Worm (Caenorhabditis elegans) whole organism, L1 larva: ENCODE results near the gene nlp-53.
A peak's percentile ranks its signal among the peaks of the same experiment; 100 is the strongest.

Source experiments
- C04F5.9 ChIP-seq: sonication (generic microtip); optimal IDR thresholded peaks from 2 replicates; lab custom pipeline; 2016; ENCODE audit warnings: missing genetic modification characterization, missing compliant biosample characterization
- C34B4.2 ChIP-seq: sonication (generic microtip); optimal IDR thresholded peaks from 2 replicates; lab custom pipeline; 2017; ENCODE audit warnings: mild to moderate bottlenecking, missing genetic modification characterization, missing compliant biosample characterization
- F16B12.6 ChIP-seq: fragments of 150-350 bp; optimal IDR thresholded peaks from 2 replicates; lab custom pipeline; 2014; ENCODE audit warnings: missing biosample characterization, missing genetic modification characterization
- Y116A8C.19 ChIP-seq: sonication (generic microtip); optimal IDR thresholded peaks from 2 replicates; lab custom pipeline; 2016; ENCODE audit warnings: missing compliant biosample characterization, missing genetic modification characterization, borderline replicate concordance
- alr-1 ChIP-seq: fragments of 200-800 bp; sonication (Bioruptor generic); optimal IDR thresholded peaks from 2 replicates; lab custom pipeline; 2018; ENCODE audit warnings: borderline replicate concordance, mild to moderate bottlenecking, missing genetic modification characterization, missing compliant biosample characterization
- aly-2 ChIP-seq: fragments of 150-350 bp; optimal IDR thresholded peaks from 2 replicates; lab custom pipeline; 2014; ENCODE audit warnings: missing biosample characterization, missing genetic modification characterization
- ceh-63 ChIP-seq: fragments of 200-800 bp; sonication (Bioruptor generic); optimal IDR thresholded peaks from 2 replicates; lab custom pipeline; 2018; ENCODE audit warnings: mild to moderate bottlenecking, missing genetic modification characterization, missing compliant biosample characterization
- ceh-88 ChIP-seq: fragments of 200-800 bp; sonication (Bioruptor generic); IDR thresholded peaks from 2 replicates; pipeline ENCODE4 v1.3.6; 2022; ENCODE audit warnings: missing genetic modification characterization, missing compliant biosample characterization
- ceh-90 ChIP-seq: sonication (generic microtip); optimal IDR thresholded peaks from 2 replicates; lab custom pipeline; 2016; ENCODE audit warnings: missing genetic modification characterization, missing compliant biosample characterization
- dsc-1 ChIP-seq: sonication (generic microtip); optimal IDR thresholded peaks from 2 replicates; lab custom pipeline; 2016; ENCODE audit warnings: mild to moderate bottlenecking, missing genetic modification characterization, missing compliant biosample characterization
- efl-1 ChIP-seq, 4 experiments: fragments of 150-350 bp; optimal IDR thresholded peaks in 3 of 4; peaks in 1 of 4; 1 replicate in 1 of 4; 2 replicates in 3 of 4; lab custom pipeline; 2014; ENCODE audit warnings: missing biosample characterization in 2 of 4, missing genetic modification characterization in 2 of 4, missing genetic modification reagents in 2 of 4
- egl-13 ChIP-seq: sonication (generic microtip); optimal IDR thresholded peaks from 2 replicates; lab custom pipeline; 2016; ENCODE audit warnings: missing genotype, missing genetic modification reagents, missing genetic modification characterization, missing compliant biosample characterization
- egl-27 ChIP-seq, 2 experiments: fragments of 150-350 bp in 1 of 2; sonication (generic microtip); optimal IDR thresholded peaks; 3 replicates each; lab custom pipeline; 2017 to 2018; ENCODE audit warnings: missing biosample characterization in 2 of 2, missing genetic modification characterization in 2 of 2, missing genetic modification reagents in 2 of 2
- elt-2 ChIP-seq: sonication (generic microtip); optimal IDR thresholded peaks from 2 replicates; lab custom pipeline; 2016; ENCODE audit warnings: missing genetic modification characterization, mild to moderate bottlenecking, inconsistent platforms, missing compliant biosample characterization, missing genetic modification reagents
- fkh-4 ChIP-seq: sonication (generic microtip); optimal IDR thresholded peaks from 2 replicates; lab custom pipeline; 2016; ENCODE audit warnings: missing compliant biosample characterization, missing genetic modification characterization, borderline replicate concordance
- fkh-8 ChIP-seq: sonication (generic microtip); optimal IDR thresholded peaks from 2 replicates; lab custom pipeline; 2016; ENCODE audit warnings: mild to moderate bottlenecking, missing genetic modification characterization, missing compliant biosample characterization
- fos-1 ChIP-seq: fragments of 150-350 bp; optimal IDR thresholded peaks from 2 replicates; lab custom pipeline; 2014; ENCODE audit warnings: missing biosample characterization, missing genetic modification characterization
- grh-1 ChIP-seq: fragments of 200-800 bp; sonication (Bioruptor generic); IDR thresholded peaks from 2 replicates; pipeline ENCODE4 v1.3.6; 2022; ENCODE audit warnings: missing genetic modification reagents, missing genetic modification characterization, missing compliant biosample characterization
- hlh-4 ChIP-seq: sonication (generic microtip); optimal IDR thresholded peaks from 2 replicates; lab custom pipeline; 2016; ENCODE audit warnings: mild to moderate bottlenecking, missing genetic modification characterization, missing compliant biosample characterization
- hpl-2 ChIP-seq: fragments of 150-350 bp; optimal IDR thresholded peaks from 2 replicates; lab custom pipeline; 2014; ENCODE audit warnings: missing biosample characterization, missing genetic modification reagents, missing genetic modification characterization
- irx-1 ChIP-seq: sonication (generic microtip); optimal IDR thresholded peaks from 2 replicates; lab custom pipeline; 2016; ENCODE audit warnings: missing genetic modification characterization, missing compliant biosample characterization
- isw-1 ChIP-seq: fragments of 200-800 bp; sonication (Bioruptor generic); IDR thresholded peaks from 2 replicates; pipeline ENCODE4 v1.3.6; 2022; ENCODE audit warnings: missing genetic modification characterization, missing compliant biosample characterization
- lin-13 ChIP-seq: fragments of 150-350 bp; optimal IDR thresholded peaks from 2 replicates; lab custom pipeline; 2014; ENCODE audit warnings: missing biosample characterization, missing genetic modification reagents, missing genetic modification characterization
- lin-14 ChIP-seq: fragments of 200-800 bp; sonication (Bioruptor generic); optimal IDR thresholded peaks from 2 replicates; lab custom pipeline; 2018; ENCODE audit warnings: mild to moderate bottlenecking, missing genetic modification characterization, moderate library complexity, missing compliant biosample characterization
- lin-15B ChIP-seq: fragments of 150-350 bp; sonication (generic microtip); optimal IDR thresholded peaks from 3 replicates; lab custom pipeline; 2014; ENCODE audit warnings: missing biosample characterization, missing genetic modification characterization
- lin-35 ChIP-seq, 2 experiments: fragments of 150-350 bp; optimal IDR thresholded peaks; 2 replicates each; lab custom pipeline; 2014; ENCODE audit warnings: missing biosample characterization in 2 of 2, missing genetic modification characterization in 2 of 2, missing genetic modification reagents in 2 of 2
- lin-39 ChIP-seq: fragments of 150-350 bp; optimal IDR thresholded peaks from 2 replicates; lab custom pipeline; 2014; ENCODE audit warnings: missing biosample characterization, missing genetic modification reagents, missing genetic modification characterization
- lir-3 ChIP-seq: sonication (generic microtip); optimal IDR thresholded peaks from 2 replicates; lab custom pipeline; 2016; ENCODE audit warnings: mild to moderate bottlenecking, missing genetic modification characterization, moderate library complexity, missing compliant biosample characterization; ENCODE audit not compliant: poor library complexity
- mab-9 ChIP-seq: fragments of 200-800 bp; sonication (Bioruptor generic); IDR thresholded peaks from 2 replicates; pipeline ENCODE4 v1.3.6; 2022; ENCODE audit warnings: missing genetic modification reagents, missing genetic modification characterization, missing compliant biosample characterization
- mdl-1 ChIP-seq, 2 experiments: fragments of 150-350 bp; optimal IDR thresholded peaks; 2 replicates each; lab custom pipeline; 2014 to 2017; ENCODE audit warnings: missing biosample characterization in 2 of 2, missing genetic modification characterization in 2 of 2, inconsistent platforms in 1 of 2
- mef-2 ChIP-seq: fragments of 150-350 bp; optimal IDR thresholded peaks from 2 replicates; lab custom pipeline; 2014; ENCODE audit warnings: missing biosample characterization, missing genetic modification characterization
- mep-1 ChIP-seq: fragments of 150-350 bp; optimal IDR thresholded peaks from 2 replicates; lab custom pipeline; 2014; ENCODE audit warnings: missing biosample characterization, missing genetic modification characterization
- nhr-11 ChIP-seq: fragments of 150-350 bp; optimal IDR thresholded peaks from 2 replicates; lab custom pipeline; 2014; ENCODE audit warnings: missing biosample characterization, missing genetic modification characterization
- nhr-12 ChIP-seq: sonication (generic microtip); optimal IDR thresholded peaks from 2 replicates; lab custom pipeline; 2017; ENCODE audit warnings: missing biosample characterization, missing genetic modification characterization
- nhr-19 ChIP-seq: fragments of 200-800 bp; sonication (Bioruptor generic); conservative IDR thresholded peaks from 2 replicates; pipeline ENCODE4 v1.3.6; 2022; ENCODE audit warnings: missing genetic modification characterization, missing compliant biosample characterization
- nhr-20 ChIP-seq: sonication (generic microtip); optimal IDR thresholded peaks from 2 replicates; lab custom pipeline; 2016; ENCODE audit warnings: mild to moderate bottlenecking, missing genetic modification characterization, missing compliant biosample characterization
- nhr-28 ChIP-seq: fragments of 150-350 bp; optimal IDR thresholded peaks from 2 replicates; lab custom pipeline; 2014; ENCODE audit warnings: missing biosample characterization, missing genetic modification characterization
- nhr-47 ChIP-seq: sonication (generic microtip); optimal IDR thresholded peaks from 2 replicates; lab custom pipeline; 2016; ENCODE audit warnings: mild to moderate bottlenecking, missing genetic modification characterization, moderate library complexity, missing compliant biosample characterization
- nhr-71 ChIP-seq: sonication (generic microtip); optimal IDR thresholded peaks from 2 replicates; lab custom pipeline; 2016; ENCODE audit warnings: mild to moderate bottlenecking, missing genetic modification characterization, moderate library complexity, missing compliant biosample characterization
- nhr-77 ChIP-seq: fragments of 150-350 bp; optimal IDR thresholded peaks from 2 replicates; lab custom pipeline; 2014; ENCODE audit warnings: missing biosample characterization, missing genetic modification characterization
- nhr-84 ChIP-seq: sonication (generic microtip); optimal IDR thresholded peaks from 2 replicates; lab custom pipeline; 2017; ENCODE audit warnings: missing biosample characterization, missing genetic modification characterization
- pax-3 ChIP-seq: fragments of 200-800 bp; sonication (Bioruptor generic); optimal IDR thresholded peaks from 2 replicates; lab custom pipeline; 2018; ENCODE audit warnings: mild to moderate bottlenecking, missing genetic modification characterization, moderate library complexity, missing compliant biosample characterization
- pqm-1 ChIP-seq: sonication (generic microtip); optimal IDR thresholded peaks from 3 replicates; lab custom pipeline; 2017; ENCODE audit warnings: missing biosample characterization, missing genetic modification characterization
- sox-4 ChIP-seq: sonication (generic microtip); optimal IDR thresholded peaks from 2 replicates; lab custom pipeline; 2016; ENCODE audit warnings: missing genetic modification characterization, missing compliant biosample characterization
- swsn-7 ChIP-seq: sonication (generic microtip); optimal IDR thresholded peaks from 2 replicates; lab custom pipeline; 2016; ENCODE audit warnings: missing genetic modification characterization, missing compliant biosample characterization
- tbx-2 ChIP-seq: sonication (generic microtip); optimal IDR thresholded peaks from 2 replicates; lab custom pipeline; 2016; ENCODE audit warnings: missing genetic modification characterization, missing compliant biosample characterization
- tlp-1 ChIP-seq: fragments of 150-350 bp; optimal IDR thresholded peaks from 2 replicates; lab custom pipeline; 2014; ENCODE audit warnings: missing biosample characterization, missing genetic modification characterization
- unc-86 ChIP-seq: sonication (generic microtip); optimal IDR thresholded peaks from 2 replicates; lab custom pipeline; 2016; ENCODE audit warnings: missing genetic modification characterization, missing compliant biosample characterization
- unc-98 ChIP-seq: fragments of 200-800 bp; sonication (Bioruptor generic); IDR thresholded peaks from 2 replicates; pipeline ENCODE4 v1.3.6; 2022; ENCODE audit warnings: missing genetic modification characterization, missing compliant biosample characterization
- xbp-1 ChIP-seq: sonication (generic microtip); optimal IDR thresholded peaks from 2 replicates; lab custom pipeline; 2016; ENCODE audit warnings: missing genetic modification characterization, missing compliant biosample characterization
- zip-4 ChIP-seq: fragments of 200-800 bp; sonication (Bioruptor generic); optimal IDR thresholded peaks from 2 replicates; lab custom pipeline; 2018; ENCODE audit warnings: mild to moderate bottlenecking, missing genetic modification characterization, moderate library complexity, missing compliant biosample characterization
- ztf-11 ChIP-seq, 2 experiments: sonication (generic microtip); optimal IDR thresholded peaks; 2 replicates each; lab custom pipeline; 2016 to 2017; ENCODE audit warnings: missing genetic modification characterization in 2 of 2, missing biosample characterization in 1 of 2, missing compliant biosample characterization in 1 of 2
- ztf-4 ChIP-seq: fragments of 150-350 bp; optimal IDR thresholded peaks from 2 replicates; lab custom pipeline; 2014; ENCODE audit warnings: missing biosample characterization, missing genetic modification characterization

nlp-53 gene

DNA sequence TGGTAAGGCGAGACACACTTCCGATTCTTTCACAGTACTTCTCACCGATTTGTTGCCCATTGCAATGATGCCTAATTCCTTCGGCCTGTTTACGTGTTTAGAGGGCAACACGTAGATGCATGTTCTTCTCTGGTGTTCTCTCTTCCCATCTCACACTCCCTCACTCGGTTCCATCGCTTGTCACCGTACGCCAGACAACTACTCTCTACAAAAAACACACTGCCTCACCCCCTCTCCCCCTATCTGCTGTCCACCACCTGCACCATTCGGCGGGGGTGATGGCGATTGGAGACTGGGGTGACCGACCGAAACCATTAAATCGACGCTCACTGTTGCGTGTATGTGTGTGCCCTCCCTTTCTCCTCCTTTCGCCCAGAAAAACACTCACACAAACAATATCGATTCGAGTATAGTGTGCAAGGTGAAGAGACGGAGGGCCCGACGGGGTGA, 34.8 kb upstream of the nlp-53 start:
- TF ChIP-seq aly-2 (no peak), hpl-2 (no peak), ceh-88 (GFP tag; lab: Robert Waterston, UW) (no peak), nhr-19 (GFP tag; lab: Robert Waterston, UW) (peak; percentile 9; the same call in 1 of the 2 replicates), F16B12.6 (tag; lab: Kevin White, UChicago) (no peak), grh-1 (GFP tag; lab: Robert Waterston, UW) (no peak), Y116A8C.19 (tag; lab: Kevin White, UChicago) (no peak), efl-1 (optimal IDR thresholded peaks at IDR 0.05; lab: Kevin White, UChicago) (peak in 1 of 2 experiments; percentile 6), efl-1 (GFP tag; optimal IDR thresholded peaks at IDR 0.05 in 1 of 2; lab: Kevin White, UChicago) (peak in 1 of 2 experiments; percentile 40), nhr-20 (tag; lab: Kevin White, UChicago) (peak; percentile 58), sox-4 (tag; lab: Kevin White, UChicago) (no peak), unc-86 (tag; lab: Kevin White, UChicago) (no peak), ztf-4 (tag; lab: Kevin White, UChicago) (no peak), hlh-4 (tag; lab: Kevin White, UChicago) (no peak), nhr-84 (tag; lab: Kevin White, UChicago) (no peak), nhr-47 (peak; percentile 42), fkh-4 (tag; lab: Kevin White, UChicago) (no peak), tbx-2 (tag; lab: Kevin White, UChicago) (peak; percentile 49), ceh-90 (tag; lab: Kevin White, UChicago) (no peak), fkh-8 (tag; lab: Kevin White, UChicago) (no peak), nhr-71 (tag; lab: Kevin White, UChicago) (peak; percentile 43), C34B4.2 (tag; lab: Kevin White, UChicago) (no peak), dsc-1 (peak; percentile 37), isw-1 (GFP tag; lab: Robert Waterston, UW) (no peak), nhr-28 (tag; lab: Kevin White, UChicago) (no peak), C04F5.9 (no peak), ceh-63 (GFP tag; lab: Kevin White, UChicago) (no peak), pax-3 (no peak), irx-1 (tag; lab: Kevin White, UChicago) (peak; percentile 19), mep-1 (tag; lab: Kevin White, UChicago) (peak; percentile 21), tlp-1 (tag; lab: Kevin White, UChicago) (no peak), unc-98 (no peak), lin-13 (GFP tag; lab: Kevin White, UChicago) (no peak), mdl-1 (tag; optimal IDR thresholded peaks at IDR 0.05; lab: Kevin White, UChicago) (no peak), nhr-11 (tag; lab: Kevin White, UChicago) (no peak), egl-27 (tag; optimal IDR thresholded peaks at IDR 0.05; lab: Kevin White, UChicago) (no peak), nhr-77 (no peak), lin-39 (tag; lab: Kevin White, UChicago) (no peak), lin-14 (GFP tag; lab: Kevin White, UChicago) (peak; percentile 85), xbp-1 (tag; lab: Kevin White, UChicago) (no peak), alr-1 (tag; lab: Kevin White, UChicago) (no peak), swsn-7 (tag; lab: Kevin White, UChicago) (peak; percentile 44), ztf-11 (tag; optimal IDR thresholded peaks at IDR 0.05; lab: Kevin White, UChicago) (peak in 1 of 2 experiments; percentile 70), lir-3 (no peak), mab-9 (GFP tag; lab: Robert Waterston, UW) (no peak), lin-15B (tag; lab: Kevin White, UChicago) (no peak), egl-13 (no peak), fos-1 (tag; lab: Kevin White, UChicago) (no peak), zip-4 (GFP tag; lab: Kevin White, UChicago) (no peak), elt-2 (tag; lab: Kevin White, UChicago) (no peak), nhr-12 (no peak), pqm-1 (tag; lab: Kevin White, UChicago) (no peak), lin-35 (GFP tag; optimal IDR thresholded peaks at IDR 0.05; lab: Kevin White, UChicago) (peak; percentile 4 to 31), mef-2 (no peak)
